Fruit fly (Drosophila melanogaster) whole organism, embryonic: Measurements from ENCODE around the gene Usp5.

Source experiments
- B-H2 ChIP-seq: fragments of 200-800 bp; sonication (Bioruptor generic); optimal IDR thresholded peaks from 2 replicates; lab custom pipeline; 2018; ENCODE audit warnings: missing biosample characterization, mild to moderate bottlenecking, missing genetic modification characterization
- BtbVII ChIP-seq: fragments of 200-800 bp; sonication (Bioruptor generic); optimal IDR thresholded peaks from 3 replicates; lab custom pipeline; 2017; ENCODE audit warnings: missing biosample characterization, mild to moderate bottlenecking, missing genetic modification characterization
- CG10543 ChIP-seq: fragments of 200-800 bp; sonication (Bioruptor generic); optimal IDR thresholded peaks from 3 replicates; lab custom pipeline; 2017; ENCODE audit warnings: missing biosample characterization, mild to moderate bottlenecking, missing genetic modification characterization, moderate library complexity
- CG11398 ChIP-seq: fragments of 200-800 bp; sonication (Bioruptor generic); optimal IDR thresholded peaks from 2 replicates; lab custom pipeline; 2016; ENCODE audit warnings: missing biosample characterization, missing genetic modification characterization
- CG13287 ChIP-seq: fragments of 200-800 bp; sonication (Bioruptor generic); IDR thresholded peaks from 2 replicates; pipeline ENCODE4 v1.3.6; 2022; ENCODE audit warnings: missing biosample characterization, missing genetic modification characterization; ENCODE audit not compliant: partially characterized antibody
- CG13894 ChIP-seq: fragments of 200-800 bp; sonication (Bioruptor generic); optimal IDR thresholded peaks from 3 replicates; lab custom pipeline; 2018; ENCODE audit warnings: missing biosample characterization, mild to moderate bottlenecking, missing genetic modification characterization, moderate library complexity
- CG14965 ChIP-seq: fragments of 200-800 bp; sonication (Bioruptor generic); optimal IDR thresholded peaks from 2 replicates; lab custom pipeline; 2016; ENCODE audit warnings: missing biosample characterization, missing genetic modification characterization, borderline replicate concordance
- CG15514 ChIP-seq: fragments of 200-800 bp; sonication (Bioruptor generic); optimal IDR thresholded peaks from 3 replicates; lab custom pipeline; 2017; ENCODE audit warnings: missing biosample characterization, missing genetic modification characterization, mild to moderate bottlenecking, moderate library complexity, missing genetic modification reagents
- CG1602 ChIP-seq: fragments of 200-800 bp; sonication (Bioruptor generic); optimal IDR thresholded peaks from 3 replicates; lab custom pipeline; 2016; ENCODE audit warnings: missing biosample characterization, missing genetic modification characterization
- CG1647 ChIP-seq: fragments of 200-800 bp; sonication (Bioruptor generic); optimal IDR thresholded peaks from 3 replicates; lab custom pipeline; 2016; ENCODE audit warnings: missing biosample characterization, missing genetic modification characterization
- CG17361 ChIP-seq: fragments of 200-800 bp; sonication (Bioruptor generic); IDR thresholded peaks from 3 replicates; pipeline ENCODE4 v1.3.6; 2022; ENCODE audit warnings: missing biosample characterization, missing genetic modification characterization
- CG17385 ChIP-seq: fragments of 200-800 bp; sonication (Bioruptor generic); optimal IDR thresholded peaks from 3 replicates; lab custom pipeline; 2018; ENCODE audit warnings: missing biosample characterization, mild to moderate bottlenecking, missing genetic modification characterization
- CG2120 ChIP-seq: fragments of 200-800 bp; sonication (Bioruptor generic); optimal IDR thresholded peaks from 3 replicates; lab custom pipeline; 2016; ENCODE audit warnings: missing biosample characterization, missing genetic modification characterization
- CG2875 ChIP-seq: fragments of 200-800 bp; sonication (Bioruptor generic); optimal IDR thresholded peaks from 2 replicates; lab custom pipeline; 2017; ENCODE audit warnings: missing biosample characterization, mild to moderate bottlenecking, missing genetic modification characterization, missing genetic modification reagents
- CG30431 ChIP-seq: fragments of 200-800 bp; sonication (Bioruptor generic); optimal IDR thresholded peaks from 2 replicates; lab custom pipeline; 2017; ENCODE audit warnings: missing biosample characterization, missing genetic modification characterization
- CG33213 ChIP-seq: fragments of 200-800 bp; sonication (Bioruptor generic); optimal IDR thresholded peaks from 3 replicates; lab custom pipeline; 2016; ENCODE audit warnings: missing biosample characterization, missing genetic modification characterization
- CG34224 ChIP-seq: fragments of 200-800 bp; sonication (Bioruptor generic); IDR thresholded peaks from 3 replicates; pipeline ENCODE4 v1.3.6; 2022; ENCODE audit warnings: missing biosample characterization, missing genetic modification characterization; ENCODE audit not compliant: partially characterized antibody
- CG6689 ChIP-seq: fragments of 200-800 bp; sonication (Bioruptor generic); IDR thresholded peaks from 2 replicates; pipeline ENCODE4 v1.3.6; 2022; ENCODE audit warnings: missing biosample characterization, missing genetic modification characterization
- CG7963 ChIP-seq: fragments of 200-800 bp; sonication (Bioruptor generic); IDR thresholded peaks from 3 replicates; pipeline ENCODE4 v1.3.6; 2022; ENCODE audit warnings: missing biosample characterization, missing genetic modification characterization; ENCODE audit not compliant: partially characterized antibody
- CG9876 ChIP-seq: fragments of 200-800 bp; sonication (Bioruptor generic); optimal IDR thresholded peaks from 2 replicates; lab custom pipeline; 2016; ENCODE audit warnings: missing biosample characterization, missing genetic modification characterization
- CoRest ChIP-seq: fragments of 200-800 bp; sonication (Bioruptor generic); optimal IDR thresholded peaks from 3 replicates; lab custom pipeline; 2018; ENCODE audit warnings: missing biosample characterization, mild to moderate bottlenecking, missing genetic modification characterization, moderate library complexity
- Eip74EF ChIP-seq, 2 experiments: fragments of 200-800 bp in 1 of 2; fragments of >200 bp in 1 of 2; sonication (Bioruptor generic) in 1 of 2; optimal IDR thresholded peaks; 2 replicates each; lab custom pipeline; 2017 to 2019; ENCODE audit warnings: missing biosample characterization in 2 of 2, missing genetic modification characterization in 2 of 2, mild to moderate bottlenecking in 1 of 2, moderate library complexity in 1 of 2
- GATAe ChIP-seq: fragments of 200-800 bp; sonication (Bioruptor generic); conservative IDR thresholded peaks from 2 replicates; pipeline ENCODE4 v1.3.6; 2022; ENCODE audit warnings: missing biosample characterization, missing genetic modification characterization
- HmgZ ChIP-seq: fragments of 200-800 bp; sonication (Bioruptor generic); optimal IDR thresholded peaks from 2 replicates; lab custom pipeline; 2018; ENCODE audit warnings: missing biosample characterization, mild to moderate bottlenecking, missing genetic modification characterization
- MBD-R2 ChIP-seq: fragments of 200-800 bp; sonication (Bioruptor generic); IDR thresholded peaks from 2 replicates; pipeline ENCODE4 v1.3.6; 2022; ENCODE audit warnings: missing biosample characterization, missing genetic modification characterization
- Meics ChIP-seq: fragments of 200-800 bp; sonication (Bioruptor generic); optimal IDR thresholded peaks from 2 replicates; lab custom pipeline; 2017; ENCODE audit warnings: missing biosample characterization, mild to moderate bottlenecking, missing genetic modification characterization
- NC2β ChIP-seq: fragments of 200-800 bp; sonication (Bioruptor generic); optimal IDR thresholded peaks from 2 replicates; lab custom pipeline; 2016; ENCODE audit warnings: missing biosample characterization, missing genetic modification characterization
- NfI ChIP-seq: fragments of 200-800 bp; sonication (Bioruptor generic); optimal IDR thresholded peaks from 3 replicates; lab custom pipeline; 2018; ENCODE audit warnings: missing biosample characterization, mild to moderate bottlenecking, missing genetic modification characterization, moderate library complexity
- Pdp1 ChIP-seq, 2 experiments: fragments of 200-800 bp; sonication (Bioruptor generic); optimal IDR thresholded peaks; 3 replicates each; lab custom pipeline; 2016; ENCODE audit warnings: missing biosample characterization in 2 of 2, missing genetic modification characterization in 2 of 2, mild to moderate bottlenecking in 1 of 2, moderate library complexity in 1 of 2
- Side ChIP-seq: fragments of 200-800 bp; sonication (Bioruptor generic); optimal IDR thresholded peaks from 2 replicates; lab custom pipeline; 2016; ENCODE audit warnings: missing biosample characterization, missing genetic modification characterization
- Xbp1 ChIP-seq: fragments of 200-800 bp; sonication (Bioruptor generic); optimal IDR thresholded peaks from 3 replicates; lab custom pipeline; 2016; ENCODE audit warnings: missing biosample characterization, mild to moderate bottlenecking, missing genetic modification characterization
- al ChIP-seq: fragments of 200-800 bp; sonication (Bioruptor generic); IDR thresholded peaks from 2 replicates; pipeline ENCODE4 v1.3.6; 2022; ENCODE audit warnings: missing biosample characterization, missing genetic modification characterization
- crc ChIP-seq: fragments of 200-800 bp; sonication (Bioruptor generic); optimal IDR thresholded peaks from 2 replicates; lab custom pipeline; 2016; ENCODE audit warnings: missing biosample characterization, missing genetic modification characterization
- croc ChIP-seq: fragments of 200-800 bp; sonication (Bioruptor generic); conservative IDR thresholded peaks from 3 replicates; pipeline ENCODE4 v1.3.6; 2022; ENCODE audit warnings: missing biosample characterization, missing genetic modification characterization
- en ChIP-seq: fragments of 200-800 bp; sonication (Bioruptor generic); optimal IDR thresholded peaks from 2 replicates; lab custom pipeline; 2016; ENCODE audit warnings: missing biosample characterization, missing genetic modification characterization
- eyg ChIP-seq: fragments of 200-800 bp; sonication (Bioruptor generic); optimal IDR thresholded peaks from 3 replicates; lab custom pipeline; 2016; ENCODE audit warnings: missing biosample characterization, missing genetic modification characterization
- gcm2 ChIP-seq: fragments of 200-800 bp; sonication (Bioruptor generic); optimal IDR thresholded peaks from 2 replicates; lab custom pipeline; 2016; ENCODE audit warnings: missing biosample characterization, missing genetic modification characterization
- grn ChIP-seq: fragments of 200-800 bp; sonication (Bioruptor generic); optimal IDR thresholded peaks from 3 replicates; lab custom pipeline; 2017; ENCODE audit warnings: missing biosample characterization, missing genetic modification characterization
- knrl ChIP-seq: fragments of 200-800 bp; sonication (Bioruptor generic); IDR thresholded peaks from 3 replicates; pipeline ENCODE4 v1.3.6; 2022; ENCODE audit warnings: missing biosample characterization, missing genetic modification characterization; ENCODE audit not compliant: partially characterized antibody
- lov ChIP-seq, 2 experiments: fragments of 200-800 bp in 1 of 2; fragments of >200 bp in 1 of 2; sonication (Bioruptor generic) in 1 of 2; IDR thresholded peaks in 1 of 2; optimal IDR thresholded peaks in 1 of 2; 2 replicates in 1 of 2; 3 replicates in 1 of 2; pipeline versions ENCODE4 v1.3.6 to Lab custom; 2017 to 2022; ENCODE audit warnings: missing biosample characterization in 1 of 2, missing genetic modification characterization in 1 of 2
- nau ChIP-seq: fragments of 200-800 bp; sonication (Bioruptor generic); optimal IDR thresholded peaks from 3 replicates; lab custom pipeline; 2017; ENCODE audit warnings: missing biosample characterization, mild to moderate bottlenecking, missing genetic modification characterization, missing genetic modification reagents
- pho ChIP-seq: fragments of 200-800 bp; sonication (Bioruptor generic); optimal IDR thresholded peaks from 2 replicates; lab custom pipeline; 2016; ENCODE audit warnings: missing biosample characterization, missing genetic modification characterization
- rib ChIP-seq: fragments of 200-800 bp; sonication (Bioruptor generic); IDR thresholded peaks from 2 replicates; pipeline ENCODE4 v1.3.6; 2022; ENCODE audit warnings: missing biosample characterization, missing genetic modification characterization
- salm ChIP-seq: fragments of 200-800 bp; sonication (Bioruptor generic); optimal IDR thresholded peaks from 2 replicates; lab custom pipeline; 2018; ENCODE audit warnings: missing biosample characterization, mild to moderate bottlenecking, missing genetic modification characterization
- schlank ChIP-seq: fragments of 200-800 bp; sonication (Bioruptor generic); optimal IDR thresholded peaks from 2 replicates; lab custom pipeline; 2018; ENCODE audit warnings: missing biosample characterization, mild to moderate bottlenecking, missing genetic modification characterization
- sens ChIP-seq: fragments of 200-800 bp; sonication (Bioruptor generic); peaks from one replicate; lab custom pipeline; 2016; ENCODE audit warnings: missing biosample characterization, missing genetic modification characterization
- seq ChIP-seq: fragments of 200-800 bp; sonication (Bioruptor generic); IDR thresholded peaks from 2 replicates; pipeline ENCODE4 v1.3.6; 2022; ENCODE audit warnings: missing biosample characterization, missing genetic modification characterization
- shn ChIP-seq: fragments of 200-800 bp; sonication (Bioruptor generic); optimal IDR thresholded peaks from 3 replicates; lab custom pipeline; 2016; ENCODE audit warnings: missing biosample characterization, missing genetic modification characterization
- unpg ChIP-seq: fragments of 200-800 bp; sonication (Bioruptor generic); optimal IDR thresholded peaks from 3 replicates; lab custom pipeline; 2018; ENCODE audit warnings: missing biosample characterization, mild to moderate bottlenecking, missing genetic modification characterization, moderate library complexity

The Usp5 gene

DNA sequence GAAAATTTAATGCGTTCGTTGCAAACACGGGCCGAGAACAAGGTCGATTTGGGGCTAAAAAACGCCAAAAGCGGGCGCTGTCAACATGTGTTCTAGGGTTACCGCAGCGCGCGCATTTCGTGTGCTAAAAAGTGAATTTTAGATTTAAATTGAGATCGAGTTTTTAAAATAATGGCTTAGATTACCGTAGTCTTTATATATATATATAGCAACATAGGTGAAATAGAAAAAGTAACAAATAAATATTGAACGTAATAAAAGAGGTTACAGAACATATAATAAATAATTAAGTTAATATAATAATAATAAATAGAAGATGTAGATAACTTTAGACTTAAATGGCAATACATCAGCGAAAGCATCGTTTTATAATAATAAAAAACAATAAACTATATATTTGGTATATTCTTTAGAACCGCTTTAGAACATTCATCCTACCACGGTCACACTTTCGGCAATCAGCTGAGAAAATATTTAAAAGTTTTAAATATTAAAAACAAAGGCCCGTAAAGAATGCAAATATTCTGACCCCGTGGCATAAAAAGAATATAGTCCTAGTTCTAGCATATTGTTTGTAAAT is 4.7 kb downstream of the Usp5 start, which contains the start of the genes CG11537 and Alg2 (continued):
- TF ChIP-seq NC2β (GFP tag; lab: Kevin White, UChicago) = no peak
- no peak for TF ChIP-seq al (GFP tag; lab: Robert Waterston, UW)
- TF ChIP-seq CG11398 (GFP tag; lab: Kevin White, UChicago) = no peak
- TF ChIP-seq Side (GFP tag; lab: Kevin White, UChicago) = no peak
- TF ChIP-seq eyg (GFP tag; lab: Kevin White, UChicago) = no peak
- TF ChIP-seq CG15514 (GFP tag; lab: Kevin White, UChicago) = peak; percentile 35
- TF ChIP-seq BtbVII (GFP tag; lab: Kevin White, UChicago) = no peak
- no peak for TF ChIP-seq knrl
- TF ChIP-seq crc (GFP tag; lab: Kevin White, UChicago) = no peak
- peak; percentile 7 for TF ChIP-seq CG1602 (GFP tag; lab: Kevin White, UChicago)
- no peak for TF ChIP-seq CG30431 (GFP tag; lab: Kevin White, UChicago)
- TF ChIP-seq CG33213 = no peak
- TF ChIP-seq rib (GFP tag; lab: Robert Waterston, UW) = no peak; the same call in 1 of the 2 replicates
- no peak for TF ChIP-seq grn (GFP tag; lab: Kevin White, UChicago)
- TF ChIP-seq salm (tag; lab: Kevin White, UChicago) = no peak
- no peak for TF ChIP-seq schlank (tag; lab: Kevin White, UChicago)
- TF ChIP-seq CG17361 (GFP tag; lab: Robert Waterston, UW) = peak; percentile 44; the same call in 2 of the 3 replicates
- TF ChIP-seq Pdp1 (GFP tag; optimal IDR thresholded peaks at IDR 0.05; lab: Kevin White, UChicago) = peak in 1 of 2 experiments; percentile 19
- TF ChIP-seq seq (GFP tag; lab: Robert Waterston, UW) = no peak
- peak; percentile 38 for TF ChIP-seq unpg (GFP tag; lab: Kevin White, UChicago)
- TF ChIP-seq CG1647 = no peak
- TF ChIP-seq MBD-R2 (GFP tag; lab: Robert Waterston, UW) = no peak; the same call in none of the 2 replicates
- no peak for TF ChIP-seq en (GFP tag; lab: Kevin White, UChicago)
- TF ChIP-seq CG13894 (tag; lab: Kevin White, UChicago) = peak; percentile 5
- no peak for TF ChIP-seq lov (optimal IDR thresholded peaks at IDR 0.05; lab: Kevin White, UChicago)
- TF ChIP-seq lov (GFP tag; IDR thresholded peaks at IDR 0.05; lab: Robert Waterston, UW) = no peak
- TF ChIP-seq CG7963 (GFP tag; lab: Robert Waterston, UW) = no peak
- TF ChIP-seq Xbp1 (GFP tag; lab: Kevin White, UChicago) = peak; percentile 34
- TF ChIP-seq nau (GFP tag; lab: Kevin White, UChicago) = no peak
- TF ChIP-seq Meics = peak; percentile 39
- TF ChIP-seq CG17385 (GFP tag; lab: Kevin White, UChicago) = no peak
- TF ChIP-seq CG9876 (GFP tag; lab: Kevin White, UChicago) = no peak
- peak; percentile 4 for TF ChIP-seq NfI (GFP tag; lab: Kevin White, UChicago)
- TF ChIP-seq CG34224 (GFP tag; lab: Robert Waterston, UW) = no peak
- peak; percentile 38 for TF ChIP-seq CoRest
- no peak for TF ChIP-seq gcm2 (GFP tag; lab: Kevin White, UChicago)
- TF ChIP-seq CG14965 (GFP tag; lab: Kevin White, UChicago) = no peak
- TF ChIP-seq shn (GFP tag; lab: Kevin White, UChicago) = no peak
- TF ChIP-seq CG10543 = no peak
- TF ChIP-seq CG6689 (GFP tag; lab: Robert Waterston, UW) = no peak
- no peak for TF ChIP-seq B-H2
- peak; percentile 56 for TF ChIP-seq sens (GFP tag; lab: Kevin White, UChicago)
- no peak for TF ChIP-seq CG2875 (GFP tag; lab: Kevin White, UChicago)
- no peak for TF ChIP-seq CG13287 (GFP tag; lab: Robert Waterston, UW)
- peak; percentile 36 for TF ChIP-seq CG2120 (GFP tag; lab: Kevin White, UChicago)
- no peak for TF ChIP-seq HmgZ (tag; lab: Kevin White, UChicago)
- no peak for TF ChIP-seq GATAe (GFP tag; lab: Robert Waterston, UW)
- TF ChIP-seq Eip74EF (GFP tag; optimal IDR thresholded peaks at IDR 0.05; lab: Kevin White, UChicago) = no peak
- TF ChIP-seq croc (GFP tag; lab: Robert Waterston, UW) = no peak
- TF ChIP-seq pho (GFP tag; lab: Kevin White, UChicago) = no peak
